Worm (Caenorhabditis elegans) whole organism, late embryonic: ENCODE data around the gene C25E10.12.

Source experiments
- K09A11.1 ChIP-seq: sonication (generic microtip); optimal IDR thresholded peaks from 2 replicates; lab custom pipeline; 2017; ENCODE audit warnings: antibody characterized with exemption, mild to moderate bottlenecking, missing genetic modification characterization, missing compliant biosample characterization; ENCODE audit not compliant: insufficient read depth
- ceh-24 ChIP-seq: sonication (generic microtip); optimal IDR thresholded peaks from 2 replicates; lab custom pipeline; 2016; ENCODE audit warnings: mild to moderate bottlenecking, missing genetic modification characterization, missing compliant biosample characterization
- dmd-4 ChIP-seq: sonication (generic microtip); optimal IDR thresholded peaks from 2 replicates; lab custom pipeline; 2016; ENCODE audit warnings: borderline replicate concordance, missing genetic modification characterization, missing compliant biosample characterization
- hlh-6 ChIP-seq: sonication (generic microtip); optimal IDR thresholded peaks from 2 replicates; lab custom pipeline; 2016; ENCODE audit warnings: missing genotype, missing genetic modification characterization, missing compliant biosample characterization
- nhr-11 ChIP-seq: fragments of 150-350 bp; optimal IDR thresholded peaks from 2 replicates; lab custom pipeline; 2014; ENCODE audit warnings: missing biosample characterization, missing genetic modification characterization
- npax-4 ChIP-seq: sonication (generic microtip); optimal IDR thresholded peaks from 2 replicates; lab custom pipeline; 2016; ENCODE audit warnings: missing genetic modification characterization, missing compliant biosample characterization
- pqm-1 ChIP-seq: sonication (generic microtip); optimal IDR thresholded peaks from 2 replicates; lab custom pipeline; 2016; ENCODE audit warnings: missing genetic modification characterization, missing compliant biosample characterization
- syd-9 ChIP-seq: sonication (generic microtip); optimal IDR thresholded peaks from 2 replicates; lab custom pipeline; 2016; ENCODE audit warnings: mild to moderate bottlenecking, missing genetic modification characterization, moderate library complexity, missing compliant biosample characterization
- unc-55 ChIP-seq: sonication (generic microtip); optimal IDR thresholded peaks from 2 replicates; lab custom pipeline; 2017; ENCODE audit warnings: missing biosample characterization, missing genetic modification reagents, missing genetic modification characterization

ce11 chrV:9049271-9049670, 13.0 kb downstream of the C25E10.12 start:
- TF ChIP-seq dmd-4 (tag; lab: Kevin White, UChicago): no peak
- no peak for TF ChIP-seq pqm-1 (tag; lab: Kevin White, UChicago)
- TF ChIP-seq ceh-24 (tag; lab: Kevin White, UChicago): no peak
- TF ChIP-seq nhr-11: no peak
- no peak for TF ChIP-seq npax-4 (tag; lab: Kevin White, UChicago)
- TF ChIP-seq syd-9: no peak
- TF ChIP-seq hlh-6 (tag; lab: Kevin White, UChicago): no peak
- TF ChIP-seq unc-55: no peak
- TF ChIP-seq K09A11.1 (tag; lab: Kevin White, UChicago): no peak
